Fruit fly (Drosophila melanogaster) whole organism, pupa: ENCODE data around the gene CG1309.
A peak's percentile ranks its signal among the peaks of the same experiment; 100 is the strongest.

Experiments used
- CG10348 ChIP-seq: fragments of 200-800 bp; sonication (Bioruptor generic); IDR thresholded peaks from 2 replicates; pipeline ENCODE4 v1.3.6; 2022; ENCODE audit warnings: missing biosample characterization, missing genetic modification characterization
- CG12605 ChIP-seq: fragments of 200-800 bp; sonication (Bioruptor generic); IDR thresholded peaks from 2 replicates; pipeline ENCODE4 v1.3.6; 2022; ENCODE audit warnings: missing biosample characterization, missing genetic modification characterization
- CG13204 ChIP-seq: fragments of 200-800 bp; sonication (Bioruptor generic); optimal IDR thresholded peaks from 2 replicates; lab custom pipeline; 2018; ENCODE audit warnings: missing biosample characterization, mild to moderate bottlenecking, missing genetic modification characterization, moderate library complexity
- CG14655 ChIP-seq: fragments of 200-800 bp; sonication (Bioruptor generic); optimal IDR thresholded peaks from 3 replicates; lab custom pipeline; 2017; ENCODE audit warnings: mild to moderate bottlenecking, missing biosample characterization, missing genetic modification reagents, missing genetic modification characterization
- CG15710 ChIP-seq: fragments of 200-800 bp; sonication (Bioruptor generic); optimal IDR thresholded peaks from 2 replicates; lab custom pipeline; 2018; ENCODE audit warnings: missing biosample characterization, mild to moderate bottlenecking, missing genetic modification characterization, moderate library complexity
- CG17806 ChIP-seq: fragments of 200-800 bp; sonication (Bioruptor generic); optimal IDR thresholded peaks from 2 replicates; lab custom pipeline; 2018; ENCODE audit warnings: missing biosample characterization, mild to moderate bottlenecking, missing genetic modification characterization, moderate library complexity
- CG32121 ChIP-seq: fragments of 200-800 bp; sonication (Bioruptor generic); IDR thresholded peaks from 2 replicates; pipeline ENCODE4 v1.3.6; 2022; ENCODE audit warnings: missing biosample characterization, missing genetic modification characterization
- CG34367 ChIP-seq: fragments of 200-800 bp; sonication (Bioruptor generic); optimal IDR thresholded peaks from 2 replicates; lab custom pipeline; 2018; ENCODE audit warnings: missing biosample characterization, mild to moderate bottlenecking, missing genetic modification characterization
- CG4496 ChIP-seq: fragments of 200-800 bp; sonication (Bioruptor generic); IDR thresholded peaks from 3 replicates; pipeline ENCODE4 v1.3.6; 2022; ENCODE audit warnings: missing biosample characterization, missing genetic modification characterization
- CG8159 ChIP-seq: fragments of 200-800 bp; sonication (Bioruptor generic); optimal IDR thresholded peaks from 3 replicates; lab custom pipeline; 2018; ENCODE audit warnings: missing biosample characterization, mild to moderate bottlenecking, missing genetic modification characterization, moderate library complexity
- CG8301 ChIP-seq: fragments of 200-800 bp; sonication (Bioruptor generic); optimal IDR thresholded peaks from 2 replicates; lab custom pipeline; 2018; ENCODE audit warnings: missing biosample characterization, mild to moderate bottlenecking, missing genetic modification characterization
- CG9948 ChIP-seq: fragments of 200-800 bp; sonication (Bioruptor generic); optimal IDR thresholded peaks from 2 replicates; lab custom pipeline; 2018; ENCODE audit warnings: missing biosample characterization, mild to moderate bottlenecking, missing genetic modification characterization, moderate library complexity
- D1 ChIP-seq: fragments of 200-800 bp; sonication (Bioruptor generic); optimal IDR thresholded peaks from 2 replicates; lab custom pipeline; 2018; ENCODE audit warnings: missing biosample characterization, mild to moderate bottlenecking, missing genetic modification characterization, moderate library complexity
- EcR ChIP-seq: fragments of 200-800 bp; sonication (Bioruptor generic); optimal IDR thresholded peaks from 3 replicates; lab custom pipeline; 2019; ENCODE audit warnings: missing biosample characterization, missing genetic modification characterization, mild to moderate bottlenecking, moderate library complexity, missing genetic modification reagents
- Ets98B ChIP-seq: fragments of 200-800 bp; sonication (Bioruptor generic); IDR thresholded peaks from 2 replicates; pipeline ENCODE4 v1.3.6; 2022; ENCODE audit warnings: missing biosample characterization, missing genetic modification characterization
- Pif1A ChIP-seq: fragments of 200-800 bp; sonication (Bioruptor generic); optimal IDR thresholded peaks from 3 replicates; lab custom pipeline; 2016; ENCODE audit warnings: missing biosample characterization, missing genetic modification characterization
- Pif1B ChIP-seq: fragments of 200-800 bp; sonication (Bioruptor generic); optimal IDR thresholded peaks from 3 replicates; lab custom pipeline; 2016; ENCODE audit warnings: missing biosample characterization, missing genetic modification characterization
- Snoo ChIP-seq: fragments of 200-800 bp; sonication (Bioruptor generic); optimal IDR thresholded peaks from 3 replicates; lab custom pipeline; 2017; ENCODE audit warnings: missing biosample characterization, mild to moderate bottlenecking, missing genetic modification characterization, inconsistent platforms
- fd96Ca ChIP-seq: fragments of 200-800 bp; sonication (Bioruptor generic); IDR thresholded peaks from 3 replicates; pipeline ENCODE4 v1.3.6; 2022; ENCODE audit warnings: missing biosample characterization, missing genetic modification characterization
- gl ChIP-seq: fragments of 200-800 bp; sonication (Bioruptor generic); optimal IDR thresholded peaks from 2 replicates; lab custom pipeline; 2018; ENCODE audit warnings: missing biosample characterization, mild to moderate bottlenecking, missing genetic modification characterization
- rn ChIP-seq: fragments of 200-800 bp; sonication (Bioruptor generic); IDR thresholded peaks from 2 replicates; pipeline ENCODE4 v1.3.6; 2022; ENCODE audit warnings: missing biosample characterization, missing genetic modification characterization

CG1309 gene

dm6 chr3L:4259102-4259558 is at the start of gene CG1309, which contains the start of gene CG15011:
TSS of gene CG1309 (plus strand) at chr3L:4259430.
TSS of gene CG15011 (minus strand) at chr3L:4259152.
- TF ChIP-seq rn (no peak), CG32121 (GFP tag; lab: Robert Waterston, UW) (peak; percentile 66), Pif1B (no peak), CG12605 (GFP tag; lab: Robert Waterston, UW) (no peak), Pif1A (GFP tag; lab: Kevin White, UChicago) (no peak), D1 (no peak), fd96Ca (GFP tag; lab: Robert Waterston, UW) (no peak), CG13204 (GFP tag; lab: Kevin White, UChicago) (no peak), Snoo (tag; lab: Kevin White, UChicago) (peak; percentile 68), CG34367 (tag; lab: Kevin White, UChicago) (peak; percentile 61), CG17806 (peak; percentile 70), CG8301 (tag; lab: Kevin White, UChicago) (peak; percentile 63), CG9948 (tag; lab: Kevin White, UChicago) (peak; percentile 69), CG10348 (no peak), CG14655 (no peak), EcR (GFP tag; lab: Kevin White, UChicago) (peak; percentile 34), CG4496 (peak; percentile 82), gl (tag; lab: Kevin White, UChicago) (peak; percentile 31), Ets98B (GFP tag; lab: Robert Waterston, UW) (peak; percentile 47; the same call in 1 of the 2 replicates), CG15710 (peak; percentile 77), CG8159 (peak; percentile 80)

- peak; percentile 61 for TF ChIP-seq fd96Ca (GFP tag; lab: Robert Waterston, UW)
- peak; percentile 79 for TF ChIP-seq Ets98B (GFP tag; lab: Robert Waterston, UW)
- TF ChIP-seq CG9948 (tag; lab: Kevin White, UChicago) = peak; percentile 4
- TF ChIP-seq Pif1A (GFP tag; lab: Kevin White, UChicago) = no peak
- peak; percentile 45 for TF ChIP-seq CG8301 (tag; lab: Kevin White, UChicago)
- TF ChIP-seq CG4496 = peak; percentile 83
- TF ChIP-seq CG32121 (GFP tag; lab: Robert Waterston, UW) = peak; percentile 88
- no peak for TF ChIP-seq gl (tag; lab: Kevin White, UChicago)
Observed at dm6 chr3L:4209731-4210130, 49.5 kb upstream of the CG1309 start.

- TF ChIP-seq CG34367 (tag; lab: Kevin White, UChicago) (no peak), CG8159 (no peak), CG32121 (GFP tag; lab: Robert Waterston, UW) (no peak), CG4496 (no peak), CG13204 (GFP tag; lab: Kevin White, UChicago) (no peak), fd96Ca (GFP tag; lab: Robert Waterston, UW) (no peak), Pif1B (no peak), CG15710 (no peak), Snoo (tag; lab: Kevin White, UChicago) (no peak), Pif1A (GFP tag; lab: Kevin White, UChicago) (no peak)
Observed at dm6 chr3L:4211440-4211839, 47.8 kb upstream of the CG1309 start, which contains the start of gene Cpr64Ab. TSS of gene Cpr64Ab (minus strand) at chr3L:4211540.

DNA sequence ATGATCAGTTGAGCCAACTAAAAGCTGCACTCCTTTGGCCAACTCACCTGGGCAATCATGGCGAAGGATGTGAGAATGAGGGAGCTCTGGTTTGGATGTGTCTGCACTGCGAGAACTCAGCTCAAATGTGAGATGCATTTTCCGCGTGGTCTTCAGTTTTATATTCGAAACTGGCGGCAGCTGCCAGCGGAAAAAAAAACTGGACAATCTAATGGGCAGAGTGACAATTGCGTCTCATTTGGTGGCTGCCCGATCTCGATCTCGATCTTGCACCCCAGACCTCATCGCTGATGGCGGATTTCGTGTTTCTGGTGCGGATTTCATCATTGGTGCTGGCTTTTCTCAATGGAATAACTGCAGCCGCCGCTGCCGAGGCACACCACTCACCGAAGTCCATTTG is 46.4 kb upstream of the CG1309 start, which contains the start of gene Cpr64Ac:
Gene Cpr64Ac (minus strand): TSS at position 101 of the 400 bp plus-strand sequence.
- no peak for TF ChIP-seq CG14655

- no peak for TF ChIP-seq Snoo (tag; lab: Kevin White, UChicago)
- TF ChIP-seq CG34367 (tag; lab: Kevin White, UChicago) = no peak
- TF ChIP-seq CG12605 (GFP tag; lab: Robert Waterston, UW) = no peak
- no peak for TF ChIP-seq CG32121 (GFP tag; lab: Robert Waterston, UW)
- no peak for TF ChIP-seq EcR (GFP tag; lab: Kevin White, UChicago)
- TF ChIP-seq CG14655 = no peak
- TF ChIP-seq CG17806 = no peak
- TF ChIP-seq CG9948 (tag; lab: Kevin White, UChicago) = no peak
- TF ChIP-seq CG4496 = no peak
- no peak for TF ChIP-seq gl (tag; lab: Kevin White, UChicago)
- TF ChIP-seq CG8301 (tag; lab: Kevin White, UChicago) = no peak
- TF ChIP-seq rn = no peak
- no peak for TF ChIP-seq CG10348
- no peak for TF ChIP-seq Pif1B
Observed at dm6 chr3L:4215079-4215478, 44.2 kb upstream of the CG1309 start, which contains the start of gene Cpr64Ad. TSS of gene Cpr64Ad (plus strand) at chr3L:4215379.

dm6 chr3L:4219291-4220228 is 39.7 kb upstream of the CG1309 start:
- TF ChIP-seq EcR (GFP tag; lab: Kevin White, UChicago) (no peak), CG13204 (GFP tag; lab: Kevin White, UChicago) (no peak), CG8159 (no peak), CG12605 (GFP tag; lab: Robert Waterston, UW) (no peak), CG32121 (GFP tag; lab: Robert Waterston, UW) (0 out of 2 replicates have a peak, but pooled peaks have one; percentile 12), Ets98B (GFP tag; lab: Robert Waterston, UW) (peak; percentile 21; the same call in 1 of the 2 replicates), Snoo (tag; lab: Kevin White, UChicago) (no peak), CG15710 (no peak), CG4496 (peak; percentile 37; the same call in 1 of the 3 replicates), gl (tag; lab: Kevin White, UChicago) (no peak)
